Worm (Caenorhabditis elegans) whole organism, midembryonic: ENCODE data around the gene mlc-3.

Source experiments
- T22C8.4 ChIP-seq: fragments of 200-800 bp; sonication (Bioruptor generic); IDR thresholded peaks from 2 replicates; pipeline ENCODE4 v1.3.6; 2022; ENCODE audit warnings: missing genetic modification characterization, missing compliant biosample characterization
- cog-1 ChIP-seq: sonication (generic microtip); optimal IDR thresholded peaks from 2 replicates; lab custom pipeline; 2016; ENCODE audit warnings: missing genetic modification characterization, missing compliant biosample characterization
- flt-1 ChIP-seq: fragments of 200-800 bp; sonication (Bioruptor generic); IDR thresholded peaks from 2 replicates; pipeline ENCODE4 v1.3.6; 2022; ENCODE audit warnings: missing genetic modification characterization, missing compliant biosample characterization
- klf-2 ChIP-seq: fragments of 200-800 bp; sonication (Bioruptor generic); conservative IDR thresholded peaks from 2 replicates; pipeline ENCODE4 v1.3.6; 2022; ENCODE audit warnings: missing genetic modification reagents, missing genetic modification characterization, missing compliant biosample characterization
- med-1 ChIP-seq: sonication (generic microtip); optimal IDR thresholded peaks from 2 replicates; lab custom pipeline; 2017; ENCODE audit warnings: missing genetic modification characterization, mild to moderate bottlenecking, missing compliant biosample characterization, antibody characterized with exemption, missing genetic modification reagents; ENCODE audit not compliant: insufficient read depth
- ref-1 ChIP-seq: fragments of 200-800 bp; sonication (Bioruptor generic); conservative IDR thresholded peaks from 2 replicates; pipeline ENCODE4 v1.3.6; 2022; ENCODE audit warnings: missing genetic modification reagents, missing genetic modification characterization, missing compliant biosample characterization
- tab-1 ChIP-seq: fragments of 200-800 bp; sonication (Bioruptor generic); IDR thresholded peaks from 2 replicates; pipeline ENCODE4 v1.3.6; 2022; ENCODE audit warnings: missing genetic modification characterization, missing compliant biosample characterization
- ztf-23 ChIP-seq: fragments of 200-800 bp; sonication (Bioruptor generic); IDR thresholded peaks from 2 replicates; pipeline ENCODE4 v1.3.6; 2022; ENCODE audit warnings: missing genetic modification reagents, missing genetic modification characterization, missing compliant biosample characterization
- ztf-29 ChIP-seq: fragments of 200-800 bp; sonication (Bioruptor generic); IDR thresholded peaks from 2 replicates; pipeline ENCODE4 v1.3.6; 2022; ENCODE audit warnings: missing genetic modification reagents, missing genetic modification characterization, missing compliant biosample characterization

Gene mlc-3

ce11 chrIII:5586925-5587324 is 22.1 kb downstream of the mlc-3 start, which contains the start of gene F56D2.2:
Gene F56D2.2, plus strand, starts transcription at chrIII:5587263.
- TF ChIP-seq flt-1 (GFP tag; lab: Robert Waterston, UW) (0 out of 2 replicates have a peak, but pooled peaks have one; percentile 44), tab-1 (GFP tag; lab: Robert Waterston, UW) (no peak)

ce11 chrIII:5588746-5589145 is 23.9 kb downstream of the mlc-3 start:
- TF ChIP-seq flt-1 (GFP tag; lab: Robert Waterston, UW) (no peak), ref-1 (GFP tag; lab: Robert Waterston, UW) (no peak), klf-2 (no peak), ztf-29 (GFP tag; lab: Robert Waterston, UW) (no peak)

ce11 chrIII:5591668-5592149 is 26.9 kb downstream of the mlc-3 start, which contains the start of the genes ddx-15 and ucr-1:
Gene ddx-15, minus strand, starts transcription at chrIII:5591718.
Gene ucr-1, plus strand, starts transcription at chrIII:5592135.
- 0 out of 2 replicates have a peak, but pooled peaks have one; percentile 39 for TF ChIP-seq ztf-23
- TF ChIP-seq med-1, result no peak

- TF ChIP-seq med-1, result no peak
- TF ChIP-seq klf-2, result no peak
- no peak for TF ChIP-seq cog-1 (tag; lab: Kevin White, UChicago)
- TF ChIP-seq ztf-23, result no peak
- no peak for TF ChIP-seq ref-1 (GFP tag; lab: Robert Waterston, UW)
- TF ChIP-seq tab-1 (GFP tag; lab: Robert Waterston, UW), result no peak
- TF ChIP-seq flt-1 (GFP tag; lab: Robert Waterston, UW), result no peak
- TF ChIP-seq T22C8.4 (GFP tag; lab: Robert Waterston, UW), result no peak
- no peak for TF ChIP-seq ztf-29 (GFP tag; lab: Robert Waterston, UW)
Measured at ce11 chrIII:5594350-5594749, 29.5 kb downstream of the mlc-3 start.

ce11 chrIII:5595445-5595844 is 30.6 kb downstream of the mlc-3 start, which contains the start of gene ced-6:
Gene ced-6, plus strand, starts transcription at chrIII:5595771.
- no peak for TF ChIP-seq klf-2

ce11 chrIII:5599958-5600357 is 35.1 kb downstream of the mlc-3 start, which contains the start of gene wdr-37:
Gene wdr-37, minus strand, starts transcription at chrIII:5600058.
- no peak for TF ChIP-seq tab-1 (GFP tag; lab: Robert Waterston, UW)
- TF ChIP-seq ref-1 (GFP tag; lab: Robert Waterston, UW), result no peak
- TF ChIP-seq T22C8.4 (GFP tag; lab: Robert Waterston, UW), result no peak
- TF ChIP-seq klf-2, result no peak
- TF ChIP-seq med-1, result no peak
- TF ChIP-seq ztf-23, result no peak
- no peak for TF ChIP-seq ztf-29 (GFP tag; lab: Robert Waterston, UW)
- TF ChIP-seq flt-1 (GFP tag; lab: Robert Waterston, UW), result no peak
- no peak for TF ChIP-seq cog-1 (tag; lab: Kevin White, UChicago)

ce11 chrIII:5601999-5602398 is 37.2 kb downstream of the mlc-3 start:
- TF ChIP-seq ztf-23, result peak; percentile 95
- peak; percentile 97 for TF ChIP-seq tab-1 (GFP tag; lab: Robert Waterston, UW)
- peak; percentile 97 for TF ChIP-seq ztf-29 (GFP tag; lab: Robert Waterston, UW)
- TF ChIP-seq med-1, result peak; percentile 87
- peak; percentile 94 for TF ChIP-seq ref-1 (GFP tag; lab: Robert Waterston, UW)
- peak; percentile 89 for TF ChIP-seq cog-1 (tag; lab: Kevin White, UChicago)
- TF ChIP-seq flt-1 (GFP tag; lab: Robert Waterston, UW), result peak; percentile 98
- peak; percentile 85 for TF ChIP-seq klf-2
- peak; percentile 89 for TF ChIP-seq T22C8.4 (GFP tag; lab: Robert Waterston, UW)

ce11 chrIII:5603439-5603986 is 38.7 kb downstream of the mlc-3 start, which contains the start of gene madf-11:
Gene madf-11, minus strand, starts transcription at chrIII:5603489.
- TF ChIP-seq cog-1 (tag; lab: Kevin White, UChicago) (peak; percentile 35), T22C8.4 (GFP tag; lab: Robert Waterston, UW) (no peak), ztf-29 (GFP tag; lab: Robert Waterston, UW) (0 out of 2 replicates have a peak, but pooled peaks have one; percentile 10), ref-1 (GFP tag; lab: Robert Waterston, UW) (no peak), ztf-23 (peak; percentile 45; the same call in 1 of the 2 replicates), flt-1 (GFP tag; lab: Robert Waterston, UW) (peak; percentile 56)

- TF ChIP-seq T22C8.4 (GFP tag; lab: Robert Waterston, UW) (no peak), ztf-29 (GFP tag; lab: Robert Waterston, UW) (no peak), cog-1 (tag; lab: Kevin White, UChicago) (no peak), med-1 (no peak), flt-1 (GFP tag; lab: Robert Waterston, UW) (no peak), tab-1 (GFP tag; lab: Robert Waterston, UW) (no peak), klf-2 (no peak), ztf-23 (no peak), ref-1 (GFP tag; lab: Robert Waterston, UW) (no peak)
Measured at ce11 chrIII:5604080-5604479, 39.3 kb downstream of the mlc-3 start, which contains the start of gene xnd-1. Gene xnd-1, plus strand, starts transcription at chrIII:5604460.

ce11 chrIII:5610276-5610675 is 45.5 kb downstream of the mlc-3 start, which contains the start of gene C05D2.8:
Gene C05D2.8, minus strand, starts transcription at chrIII:5610346.
- TF ChIP-seq klf-2, result no peak
- no peak for TF ChIP-seq tab-1 (GFP tag; lab: Robert Waterston, UW)
- TF ChIP-seq T22C8.4 (GFP tag; lab: Robert Waterston, UW), result no peak
- TF ChIP-seq cog-1 (tag; lab: Kevin White, UChicago), result no peak
- no peak for TF ChIP-seq ztf-29 (GFP tag; lab: Robert Waterston, UW)
- no peak for TF ChIP-seq med-1
- TF ChIP-seq flt-1 (GFP tag; lab: Robert Waterston, UW), result no peak
- TF ChIP-seq ztf-23, result no peak
- TF ChIP-seq ref-1 (GFP tag; lab: Robert Waterston, UW), result no peak
